Fruit fly (Drosophila melanogaster): Measurements from ENCODE around the gene RIOK1.

The RIOK1 gene

dm6 chr3L:11648410-11648809, at the start of gene RIOK1, which contains the start of gene Polr3H (continued):
- TF ChIP-seq Adf1 (GFP tag; IDR thresholded peaks at IDR 0.05), result peak; percentile 41; the same call in 1 of the 2 replicates
- peak; percentile 43 for TF ChIP-seq CG17186 (GFP tag; optimal IDR thresholded peaks at IDR 0.05)
- TF ChIP-seq pum (GFP tag; optimal IDR thresholded peaks at IDR 0.05), result peak; percentile 75
- peak in 1 of 2 experiments; percentile 10 for TF ChIP-seq Pdp1 (GFP tag; optimal IDR thresholded peaks at IDR 0.05)
- no peak for TF ChIP-seq usp (GFP tag; optimal IDR thresholded peaks at IDR 0.05)
- no peak for TF ChIP-seq Dip2 (GFP tag; IDR thresholded peaks at IDR 0.05)
- TF ChIP-seq Side (GFP tag; optimal IDR thresholded peaks at IDR 0.05), result peak; percentile 64
- TF ChIP-seq CG30431 (GFP tag; optimal IDR thresholded peaks at IDR 0.05), result peak; percentile 33
- no peak for TF ChIP-seq CG16779 (GFP tag; IDR thresholded peaks at IDR 0.05)
- no peak for TF ChIP-seq tll (GFP tag; optimal IDR thresholded peaks at IDR 0.05)
- TF ChIP-seq lola (GFP tag; optimal IDR thresholded peaks at IDR 0.05), result peak in 1 of 3 experiments; percentile 65
- no peak for TF ChIP-seq danr (GFP tag; IDR thresholded peaks at IDR 0.05)
- no peak for TF ChIP-seq CG7839 (tag; optimal IDR thresholded peaks at IDR 0.05)
- TF ChIP-seq pho (GFP tag; optimal IDR thresholded peaks at IDR 0.05), result peak; percentile 80
- TF ChIP-seq dmrt11E (tag; optimal IDR thresholded peaks at IDR 0.05), result peak; percentile 46
- TF ChIP-seq Lhr (GFP tag; optimal IDR thresholded peaks at IDR 0.05), result peak; percentile 63
- peak; percentile 20 for TF ChIP-seq bab2 (GFP tag; optimal IDR thresholded peaks at IDR 0.05)
- 0 out of 2 replicates have a peak, but pooled peaks have one; percentile 69 for TF ChIP-seq CG14441 (GFP tag; IDR thresholded peaks at IDR 0.05)
- TF ChIP-seq Xrp1 (GFP tag; IDR thresholded peaks at IDR 0.05), result peak; percentile 67; the same call in 1 of the 2 replicates
- no peak for TF ChIP-seq bsh (GFP tag; optimal IDR thresholded peaks at IDR 0.05)
- TF ChIP-seq CG8388 (GFP tag; optimal IDR thresholded peaks at IDR 0.05), result peak; percentile 48
- TF ChIP-seq Awh (GFP tag; IDR thresholded peaks at IDR 0.05), result no peak
- TF ChIP-seq Mes4 (GFP tag; optimal IDR thresholded peaks at IDR 0.05), result peak; percentile 58
- peak; percentile 70 for TF ChIP-seq trem (tag; optimal IDR thresholded peaks at IDR 0.05)
- TF ChIP-seq Stat92E (GFP tag; optimal IDR thresholded peaks at IDR 0.05), result no peak
- TF ChIP-seq CG4328 (GFP tag; optimal IDR thresholded peaks at IDR 0.05), result no peak
- peak; percentile 62 for TF ChIP-seq CG1602 (GFP tag; optimal IDR thresholded peaks at IDR 0.05)
- no peak for TF ChIP-seq sima (GFP tag; optimal IDR thresholded peaks at IDR 0.05)
- no peak for TF ChIP-seq Gsc (GFP tag; IDR thresholded peaks at IDR 0.05)
- no peak for TF ChIP-seq PHDP (tag; optimal IDR thresholded peaks at IDR 0.05)
- peak; percentile 57; the same call in 1 of the 3 replicates for TF ChIP-seq CG2889 (GFP tag; IDR thresholded peaks at IDR 0.05)
- TF ChIP-seq Bteb2 (GFP tag; optimal IDR thresholded peaks at IDR 0.05), result peak; percentile 73
- peak; percentile 63; the same call in 1 of the 2 replicates for TF ChIP-seq Ptx1 (GFP tag; IDR thresholded peaks at IDR 0.05)
- TF ChIP-seq CG1647 (GFP tag; optimal IDR thresholded peaks at IDR 0.05), result peak; percentile 43
- no peak for TF ChIP-seq CG6813 (GFP tag; optimal IDR thresholded peaks at IDR 0.05)
- TF ChIP-seq CG6791 (GFP tag; IDR thresholded peaks at IDR 0.05; ENCODE audit: partially characterized antibody), result no peak
- no peak for TF ChIP-seq hth (optimal IDR thresholded peaks at IDR 0.05)
- TF ChIP-seq grn (GFP tag; optimal IDR thresholded peaks at IDR 0.05), result no peak
- TF ChIP-seq CG1603 (tag; optimal IDR thresholded peaks at IDR 0.05), result no peak
- TF ChIP-seq ken (GFP tag; IDR thresholded peaks at IDR 0.05), result peak; percentile 43; the same call in 1 of the 3 replicates
- peak; percentile 38; the same call in 1 of the 3 replicates for TF ChIP-seq CG14050 (GFP tag; IDR thresholded peaks at IDR 0.05)
- TF ChIP-seq nmo (GFP tag; optimal IDR thresholded peaks at IDR 0.05), result peak; percentile 78
- peak; percentile 10 for TF ChIP-seq psq (GFP tag; optimal IDR thresholded peaks at IDR 0.05)
- no peak; the same call in 1 of the 2 replicates for TF ChIP-seq unc-4 (GFP tag; IDR thresholded peaks at IDR 0.05; ENCODE audit: partially characterized antibody)
- TF ChIP-seq eve (GFP tag; optimal IDR thresholded peaks at IDR 0.05), result no peak
- TF ChIP-seq her (GFP tag; optimal IDR thresholded peaks at IDR 0.05), result peak; percentile 63
- peak; percentile 68 for TF ChIP-seq CG17328 (GFP tag; IDR thresholded peaks at IDR 0.05)
- no peak for TF ChIP-seq Tbp (GFP tag; optimal IDR thresholded peaks at IDR 0.05)
- peak; percentile 4 for TF ChIP-seq tup (GFP tag; optimal IDR thresholded peaks at IDR 0.05)
- 0 out of 3 replicates have a peak, but pooled peaks have one; percentile 7 for TF ChIP-seq CG11093 (GFP tag; IDR thresholded peaks at IDR 0.05)
